Fruit fly (Drosophila melanogaster): ENCODE data around the gene CG13786.

CG13786 gene

DNA sequence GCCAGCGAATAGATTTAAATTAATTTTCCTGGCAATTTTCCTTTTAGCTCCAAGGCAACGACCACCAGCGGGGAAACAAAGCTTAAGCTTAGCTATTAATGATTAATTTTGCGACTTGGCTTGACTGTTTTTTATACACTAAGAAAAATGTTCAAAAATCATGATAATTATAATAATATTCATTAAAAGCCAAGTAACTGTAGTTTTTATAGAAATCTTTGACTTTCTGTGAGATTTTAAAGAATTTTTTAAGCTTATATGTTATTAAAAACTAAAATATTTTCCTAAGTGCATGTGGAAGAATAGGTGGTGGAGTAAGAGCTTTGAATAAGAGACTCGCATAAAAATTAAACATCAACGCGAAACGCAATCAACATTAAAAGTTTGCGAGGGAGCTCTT is 11.6 kb upstream of the CG13786 start (continued):
- no peak for TF ChIP-seq nerfin-2 (GFP tag; IDR thresholded peaks at IDR 0.05; ENCODE audit: partially characterized antibody)
- no peak for TF ChIP-seq zfh1 (GFP tag; IDR thresholded peaks at IDR 0.05)
- peak; percentile 39 for TF ChIP-seq CG2678 (tag; optimal IDR thresholded peaks at IDR 0.05)
- TF ChIP-seq hth (optimal IDR thresholded peaks at IDR 0.05), result no peak
- TF ChIP-seq Nf-YC (tag; optimal IDR thresholded peaks at IDR 0.05), result no peak
- TF ChIP-seq lab (GFP tag; optimal IDR thresholded peaks at IDR 0.05), result peak; percentile 13
- TF ChIP-seq CG17361 (GFP tag; IDR thresholded peaks at IDR 0.05), result 0 out of 3 replicates have a peak, but pooled peaks have one; percentile 22
- TF ChIP-seq CG30431 (GFP tag; optimal IDR thresholded peaks at IDR 0.05), result no peak
- no peak for TF ChIP-seq CG12155 (GFP tag; optimal IDR thresholded peaks at IDR 0.05)
- peak; percentile 6 for TF ChIP-seq CG10267 (tag; optimal IDR thresholded peaks at IDR 0.05)
- peak; percentile 21 for TF ChIP-seq tap (tag; optimal IDR thresholded peaks at IDR 0.05)
- TF ChIP-seq Meics (GFP tag; optimal IDR thresholded peaks at IDR 0.05), result no peak
- 0 out of 2 replicates have a peak, but pooled peaks have one; percentile 31 for TF ChIP-seq CG31441 (GFP tag; IDR thresholded peaks at IDR 0.05)
- TF ChIP-seq CG10543 (GFP tag; optimal IDR thresholded peaks at IDR 0.05), result no peak
- no peak for TF ChIP-seq CG9932 (GFP tag; IDR thresholded peaks at IDR 0.05)
- TF ChIP-seq CG8924 (tag; optimal IDR thresholded peaks at IDR 0.05), result no peak
- no peak for TF ChIP-seq bowl (GFP tag; IDR thresholded peaks at IDR 0.05)
- peak; percentile 59 for TF ChIP-seq gem (tag; optimal IDR thresholded peaks at IDR 0.05)

DNA sequence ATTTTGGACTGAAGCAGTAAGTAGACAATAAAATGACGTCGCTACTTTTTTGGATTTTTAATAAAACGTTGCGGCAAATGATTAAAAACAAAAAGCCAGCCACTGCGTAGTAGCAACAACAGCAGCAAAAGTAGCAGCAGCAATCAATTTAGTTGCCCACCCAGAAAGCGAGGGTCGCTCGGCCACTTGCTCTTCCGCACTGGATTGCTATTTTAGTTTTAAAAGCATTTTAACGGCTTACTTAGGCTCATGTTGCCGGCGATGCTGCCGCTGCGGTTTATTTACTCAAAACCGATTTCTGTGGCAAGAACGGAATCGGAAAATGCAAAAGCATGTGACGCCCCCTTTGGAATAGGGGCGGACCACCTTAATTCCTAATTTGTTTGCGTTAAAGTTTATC is 9.8 kb upstream of the CG13786 start:
- peak; percentile 1 for TF ChIP-seq Abd-B (GFP tag; optimal IDR thresholded peaks at IDR 0.05)
- TF ChIP-seq h (optimal IDR thresholded peaks at IDR 0.05), result no peak
- peak; percentile 82 for TF ChIP-seq hkb (optimal IDR thresholded peaks at IDR 0.05)
- no peak for TF ChIP-seq hkb (GFP tag; IDR thresholded peaks at IDR 0.05)
- 0 out of 3 replicates have a peak, but pooled peaks have one; percentile 41 for TF ChIP-seq ci (GFP tag; IDR thresholded peaks at IDR 0.05)
- TF ChIP-seq CG18476 (GFP tag; optimal IDR thresholded peaks at IDR 0.05), result peak; percentile 88
- no peak for TF ChIP-seq CG42726 (GFP tag; IDR thresholded peaks at IDR 0.05; ENCODE audit: partially characterized antibody)

DNA sequence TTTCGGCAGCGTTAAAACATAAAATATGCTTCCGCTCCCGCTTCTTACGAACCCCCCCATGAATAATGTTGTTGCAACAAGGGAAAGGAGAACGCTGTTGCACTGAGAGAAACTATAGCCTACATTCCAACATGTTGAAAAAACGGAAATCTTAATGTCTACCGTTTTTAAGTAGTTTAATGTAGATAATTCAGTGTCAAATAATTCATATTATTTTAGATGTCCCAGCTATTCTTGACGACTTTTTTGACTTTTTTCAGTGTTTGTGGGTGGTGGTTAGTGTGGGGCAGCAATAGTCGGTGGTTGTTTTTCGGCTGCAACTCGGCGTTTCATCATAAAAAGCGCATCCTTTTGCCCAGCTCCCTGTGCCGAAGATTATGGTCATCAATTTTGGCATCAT is 9.2 kb upstream of the CG13786 start:
- no peak for TF ChIP-seq CG42726 (GFP tag; IDR thresholded peaks at IDR 0.05; ENCODE audit: partially characterized antibody)
- TF ChIP-seq CG1233 (GFP tag; optimal IDR thresholded peaks at IDR 0.05), result no peak
- TF ChIP-seq Sin3A (optimal IDR thresholded peaks at IDR 0.05), result no peak
- TF ChIP-seq CG17612 (GFP tag; IDR thresholded peaks at IDR 0.05), result no peak
- no peak for TF ChIP-seq CG6272 (GFP tag; IDR thresholded peaks at IDR 0.05)
- TF ChIP-seq dysf (GFP tag; IDR thresholded peaks at IDR 0.05), result 0 out of 3 replicates have a peak, but pooled peaks have one; percentile 52
- TF ChIP-seq CG17359 (tag; optimal IDR thresholded peaks at IDR 0.05), result peak; percentile 53
- TF ChIP-seq Atf3 (GFP tag; optimal IDR thresholded peaks at IDR 0.05), result peak; percentile 31
- peak; percentile 41; the same call in 1 of the 2 replicates for TF ChIP-seq ssp (GFP tag; IDR thresholded peaks at IDR 0.05)
- no peak for TF ChIP-seq sna (GFP tag; IDR thresholded peaks at IDR 0.05; ENCODE audit: partially characterized antibody)
- TF ChIP-seq Lpt (GFP tag; optimal IDR thresholded peaks at IDR 0.05), result no peak
- TF ChIP-seq repo (GFP tag; optimal IDR thresholded peaks at IDR 0.05), result no peak
- TF ChIP-seq CG12769 (tag; optimal IDR thresholded peaks at IDR 0.05), result peak; percentile 29
- TF ChIP-seq CG43689 (GFP tag; IDR thresholded peaks at IDR 0.05), result no peak
- TF ChIP-seq z (GFP tag; IDR thresholded peaks at IDR 0.05), result no peak
- no peak for TF ChIP-seq Dbx (GFP tag; IDR thresholded peaks at IDR 0.05)
- peak; percentile 62 for TF ChIP-seq fd96Cb (tag; optimal IDR thresholded peaks at IDR 0.05)
- no peak for TF ChIP-seq ato (GFP tag; IDR thresholded peaks at IDR 0.05; ENCODE audit: partially characterized antibody)
- peak; percentile 60 for TF ChIP-seq CG15601 (tag; optimal IDR thresholded peaks at IDR 0.05)
- no peak for TF ChIP-seq CG8281 (tag; optimal IDR thresholded peaks at IDR 0.05)
- TF ChIP-seq otp (GFP tag; IDR thresholded peaks at IDR 0.05), result 0 out of 3 replicates have a peak, but pooled peaks have one; percentile 62
- TF ChIP-seq yki (optimal IDR thresholded peaks at IDR 0.05), result no peak
- peak; percentile 47 for TF ChIP-seq CG8089 (GFP tag; optimal IDR thresholded peaks at IDR 0.05)
- TF ChIP-seq CG6254 (GFP tag; optimal IDR thresholded peaks at IDR 0.05), result peak; percentile 50
- TF ChIP-seq Deaf1 (tag; optimal IDR thresholded peaks at IDR 0.05), result peak; percentile 8
- no peak for TF ChIP-seq Sry-δ (GFP tag; optimal IDR thresholded peaks at IDR 0.05)
- TF ChIP-seq tup (GFP tag; optimal IDR thresholded peaks at IDR 0.05), result no peak
